Fruit fly (Drosophila melanogaster): ENCODE results near the gene ham.

DNA sequence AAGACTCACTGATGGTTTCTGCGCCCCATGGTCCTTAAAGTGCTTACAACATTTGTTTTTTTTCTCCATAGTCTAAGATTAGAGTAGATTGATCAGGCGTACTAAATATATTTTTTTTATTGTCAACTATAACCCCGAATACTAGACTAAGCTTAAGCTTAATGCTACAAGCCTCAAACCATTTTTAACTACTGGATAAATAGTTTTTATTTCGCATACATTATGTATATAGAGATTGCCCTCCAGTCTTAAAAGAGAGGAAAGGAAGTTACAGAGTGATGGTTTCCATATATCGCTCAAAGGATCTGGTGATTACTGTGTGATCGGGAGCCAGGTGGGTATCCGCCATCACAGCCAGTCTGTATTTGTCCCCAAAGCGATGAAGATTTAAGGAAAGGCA, 48.5 kb upstream of the ham start, which contains the start of gene CG31752:
- TF ChIP-seq psq (optimal IDR thresholded peaks at IDR 0.05) (no peak), Dll (optimal IDR thresholded peaks at IDR 0.05) (no peak), usp (GFP tag; optimal IDR thresholded peaks at IDR 0.05) (no peak), CG8478 (optimal IDR thresholded peaks at IDR 0.05) (no peak), pan (optimal IDR thresholded peaks at IDR 0.05) (no peak), EcR (GFP tag; optimal IDR thresholded peaks at IDR 0.05) (no peak)
